Fruit fly (Drosophila melanogaster) whole organism, embryonic: Measurements from ENCODE around the gene CG9776.
A peak's percentile ranks its signal among the peaks of the same experiment; 100 is the strongest.

ENCODE experiments used
- Adf1 ChIP-seq: fragments of 200-800 bp; sonication (Bioruptor generic); IDR thresholded peaks from 2 replicates; pipeline ENCODE4 v1.3.6; 2022; ENCODE audit warnings: missing biosample characterization, missing genetic modification characterization
- CG1024 ChIP-seq: fragments of 200-800 bp; sonication (Bioruptor generic); IDR thresholded peaks from 2 replicates; pipeline ENCODE4 v1.3.6; 2022; ENCODE audit warnings: missing biosample characterization, missing genetic modification characterization
- CG10267 ChIP-seq: fragments of 200-800 bp; sonication (Bioruptor generic); optimal IDR thresholded peaks from 2 replicates; lab custom pipeline; 2018; ENCODE audit warnings: missing biosample characterization, mild to moderate bottlenecking, missing genetic modification characterization, moderate library complexity
- CG10321 ChIP-seq: fragments of 200-800 bp; sonication (Bioruptor generic); IDR thresholded peaks from 2 replicates; pipeline ENCODE4 v1.3.6; 2022; ENCODE audit warnings: missing biosample characterization, missing genetic modification characterization
- CG10431 ChIP-seq: fragments of 200-800 bp; sonication (Bioruptor generic); optimal IDR thresholded peaks from 3 replicates; lab custom pipeline; 2018; ENCODE audit warnings: missing biosample characterization, mild to moderate bottlenecking, missing genetic modification characterization
- CG10543 ChIP-seq: fragments of 200-800 bp; sonication (Bioruptor generic); optimal IDR thresholded peaks from 3 replicates; lab custom pipeline; 2017; ENCODE audit warnings: missing biosample characterization, mild to moderate bottlenecking, missing genetic modification characterization, moderate library complexity
- CG13894 ChIP-seq: fragments of 200-800 bp; sonication (Bioruptor generic); optimal IDR thresholded peaks from 3 replicates; lab custom pipeline; 2018; ENCODE audit warnings: missing biosample characterization, mild to moderate bottlenecking, missing genetic modification characterization, moderate library complexity
- CG14965 ChIP-seq: fragments of 200-800 bp; sonication (Bioruptor generic); optimal IDR thresholded peaks from 2 replicates; lab custom pipeline; 2016; ENCODE audit warnings: missing biosample characterization, missing genetic modification characterization, borderline replicate concordance
- CG15479 ChIP-seq: fragments of 200-800 bp; sonication (Bioruptor generic); optimal IDR thresholded peaks from 3 replicates; lab custom pipeline; 2019; ENCODE audit warnings: missing biosample characterization, mild to moderate bottlenecking, missing genetic modification characterization, moderate library complexity
- CG17361 ChIP-seq: fragments of 200-800 bp; sonication (Bioruptor generic); IDR thresholded peaks from 3 replicates; pipeline ENCODE4 v1.3.6; 2022; ENCODE audit warnings: missing biosample characterization, missing genetic modification characterization
- CG1832 ChIP-seq: fragments of 200-800 bp; sonication (Bioruptor generic); optimal IDR thresholded peaks from 2 replicates; lab custom pipeline; 2017; ENCODE audit warnings: missing biosample characterization, mild to moderate bottlenecking, missing genetic modification characterization, inconsistent platforms
- CG2202 ChIP-seq: fragments of 200-800 bp; sonication (Bioruptor generic); optimal IDR thresholded peaks from 2 replicates; lab custom pipeline; 2018; ENCODE audit warnings: missing biosample characterization, mild to moderate bottlenecking, missing genetic modification characterization
- CG3163 ChIP-seq: fragments of 200-800 bp; sonication (Bioruptor generic); optimal IDR thresholded peaks from 3 replicates; lab custom pipeline; 2016; ENCODE audit warnings: missing biosample characterization, missing genetic modification characterization
- CG34376 ChIP-seq: fragments of 200-800 bp; sonication (Bioruptor generic); optimal IDR thresholded peaks from 2 replicates; lab custom pipeline; 2018; ENCODE audit warnings: missing biosample characterization, mild to moderate bottlenecking, missing genetic modification characterization
- CG5245 ChIP-seq: fragments of 200-800 bp; sonication (Bioruptor generic); optimal IDR thresholded peaks from 3 replicates; lab custom pipeline; 2016; ENCODE audit warnings: missing biosample characterization, missing genetic modification characterization
- CG9437 ChIP-seq: fragments of 200-800 bp; sonication (Bioruptor generic); optimal IDR thresholded peaks from 2 replicates; lab custom pipeline; 2018; ENCODE audit warnings: missing biosample characterization, mild to moderate bottlenecking, missing genetic modification characterization
- CHES-1-like ChIP-seq: fragments of 200-800 bp; sonication (Bioruptor generic); optimal IDR thresholded peaks from 2 replicates; lab custom pipeline; 2016; ENCODE audit warnings: missing biosample characterization, missing genetic modification characterization
- Deaf1 ChIP-seq: fragments of 200-800 bp; optimal IDR thresholded peaks from 3 replicates; lab custom pipeline; 2019; ENCODE audit warnings: missing biosample characterization, mild to moderate bottlenecking, missing genetic modification characterization, moderate library complexity
- Dip2 ChIP-seq: fragments of 200-800 bp; sonication (Bioruptor generic); IDR thresholded peaks from 2 replicates; pipeline ENCODE4 v1.3.6; 2022; ENCODE audit warnings: missing biosample characterization, missing genetic modification characterization
- Dip3 ChIP-seq: fragments of 200-800 bp; sonication (Bioruptor generic); optimal IDR thresholded peaks from 3 replicates; lab custom pipeline; 2016; ENCODE audit warnings: missing biosample characterization, missing genetic modification characterization
- Ets65A ChIP-seq: fragments of 200-800 bp; sonication (Bioruptor generic); peaks from one replicate; lab custom pipeline; 2016; ENCODE audit warnings: missing biosample characterization, missing genetic modification characterization
- Hand ChIP-seq: fragments of 200-800 bp; sonication (Bioruptor generic); optimal IDR thresholded peaks from 2 replicates; lab custom pipeline; 2017; ENCODE audit warnings: mild to moderate bottlenecking, missing biosample characterization, missing genetic modification reagents, missing genetic modification characterization
- HmgD ChIP-seq: fragments of 200-800 bp; sonication (Bioruptor generic); optimal IDR thresholded peaks from 3 replicates; lab custom pipeline; 2016; ENCODE audit warnings: missing biosample characterization, missing genetic modification characterization
- Hr78 ChIP-seq, 2 experiments: fragments of 200-800 bp in 1 of 2; fragments of >200 bp in 1 of 2; sonication (Bioruptor generic) in 1 of 2; optimal IDR thresholded peaks; 2 replicates each; lab custom pipeline; 2017 to 2019; ENCODE audit warnings: missing biosample characterization in 2 of 2, missing genetic modification characterization in 2 of 2, mild to moderate bottlenecking in 1 of 2, moderate library complexity in 1 of 2
- Lpt ChIP-seq: fragments of >200 bp; optimal IDR thresholded peaks from 2 replicates; lab custom pipeline; 2018; ENCODE audit warnings: missing biosample characterization, missing genetic modification characterization
- MBD-R2 ChIP-seq: fragments of 200-800 bp; sonication (Bioruptor generic); IDR thresholded peaks from 2 replicates; pipeline ENCODE4 v1.3.6; 2022; ENCODE audit warnings: missing biosample characterization, missing genetic modification characterization
- Neu2 ChIP-seq: fragments of 200-800 bp; sonication (Bioruptor generic); optimal IDR thresholded peaks from 3 replicates; lab custom pipeline; 2016; ENCODE audit warnings: missing biosample characterization, missing genetic modification characterization, borderline replicate concordance
- Nf-YC ChIP-seq: fragments of 200-800 bp; optimal IDR thresholded peaks from 3 replicates; lab custom pipeline; 2019; ENCODE audit warnings: missing biosample characterization, mild to moderate bottlenecking, missing genetic modification characterization, moderate library complexity
- Oli ChIP-seq: fragments of 200-800 bp; sonication (Bioruptor generic); optimal IDR thresholded peaks from 2 replicates; lab custom pipeline; 2018; ENCODE audit warnings: missing biosample characterization, mild to moderate bottlenecking, missing genetic modification characterization, moderate library complexity
- Opbp ChIP-seq: fragments of 200-800 bp; sonication (Bioruptor generic); IDR thresholded peaks from 3 replicates; pipeline ENCODE4 v1.3.6; 2022; ENCODE audit warnings: missing biosample characterization, missing genetic modification characterization; ENCODE audit not compliant: partially characterized antibody
- Pdp1 ChIP-seq, 2 experiments: fragments of 200-800 bp; sonication (Bioruptor generic); optimal IDR thresholded peaks; 3 replicates each; lab custom pipeline; 2016; ENCODE audit warnings: missing biosample characterization in 2 of 2, missing genetic modification characterization in 2 of 2, mild to moderate bottlenecking in 1 of 2, moderate library complexity in 1 of 2
- Poxn ChIP-seq: fragments of 200-800 bp; sonication (Bioruptor generic); IDR thresholded peaks from 2 replicates; pipeline ENCODE4 v1.3.6; 2022; ENCODE audit warnings: missing biosample characterization, missing genetic modification characterization
- Side ChIP-seq: fragments of 200-800 bp; sonication (Bioruptor generic); optimal IDR thresholded peaks from 2 replicates; lab custom pipeline; 2016; ENCODE audit warnings: missing biosample characterization, missing genetic modification characterization
- Trl ChIP-seq, 3 experiments: fragments of >200 bp in 2 of 3; fragments of 200-800 bp in 1 of 3; sonication (Bioruptor generic) in 1 of 3; optimal IDR thresholded peaks; 2 replicates in 1 of 3; 3 replicates in 2 of 3; lab custom pipeline; 2016 to 2017; ENCODE audit warnings: missing biosample characterization in 1 of 3, missing genetic modification characterization in 1 of 3
- abd-A ChIP-seq: fragments of 200-800 bp; sonication (Bioruptor generic); optimal IDR thresholded peaks from 3 replicates; lab custom pipeline; 2019; ENCODE audit warnings: missing biosample characterization, mild to moderate bottlenecking, missing genetic modification characterization, moderate library complexity
- bsh ChIP-seq, 2 experiments: fragments of 200-800 bp; sonication (Bioruptor generic); optimal IDR thresholded peaks; 2 replicates each; lab custom pipeline; 2017 to 2018; ENCODE audit warnings: mild to moderate bottlenecking in 2 of 2, missing biosample characterization in 2 of 2, missing genetic modification characterization in 2 of 2, moderate library complexity in 1 of 2
- dm ChIP-seq: fragments of 200-800 bp; sonication (Bioruptor generic); optimal IDR thresholded peaks from 3 replicates; lab custom pipeline; 2016; ENCODE audit warnings: missing biosample characterization, missing genetic modification characterization
- dpn ChIP-seq, 2 experiments: fragments of 200-800 bp; sonication (Bioruptor generic); optimal IDR thresholded peaks; 3 replicates each; lab custom pipeline; 2016; ENCODE audit warnings: missing biosample characterization in 2 of 2, missing genetic modification characterization in 2 of 2
- exex ChIP-seq: fragments of 200-800 bp; sonication (Bioruptor generic); optimal IDR thresholded peaks from 4 replicates; lab custom pipeline; 2018; ENCODE audit warnings: missing biosample characterization, mild to moderate bottlenecking, missing genetic modification characterization, moderate library complexity
- jigr1 ChIP-seq: fragments of 200-800 bp; sonication (Bioruptor generic); IDR thresholded peaks from 3 replicates; pipeline ENCODE4 v1.3.6; 2022; ENCODE audit warnings: missing biosample characterization, missing genetic modification characterization
- jumu ChIP-seq: fragments of 200-800 bp; sonication (Bioruptor generic); optimal IDR thresholded peaks from 3 replicates; lab custom pipeline; 2016; ENCODE audit warnings: missing biosample characterization, missing genetic modification characterization
- nau ChIP-seq: fragments of 200-800 bp; sonication (Bioruptor generic); optimal IDR thresholded peaks from 3 replicates; lab custom pipeline; 2017; ENCODE audit warnings: missing biosample characterization, mild to moderate bottlenecking, missing genetic modification characterization, missing genetic modification reagents
- onecut ChIP-seq: fragments of 200-800 bp; sonication (Bioruptor generic); IDR thresholded peaks from 2 replicates; pipeline ENCODE4 v1.3.6; 2022; ENCODE audit warnings: missing biosample characterization, missing genetic modification characterization
- pfk ChIP-seq: fragments of 200-800 bp; sonication (Bioruptor generic); optimal IDR thresholded peaks from 2 replicates; lab custom pipeline; 2018; ENCODE audit warnings: missing biosample characterization, mild to moderate bottlenecking, missing genetic modification characterization, moderate library complexity
- pzg ChIP-seq: fragments of 200-800 bp; sonication (Bioruptor generic); optimal IDR thresholded peaks from 3 replicates; lab custom pipeline; 2018; ENCODE audit warnings: missing biosample characterization, mild to moderate bottlenecking, missing genetic modification characterization, moderate library complexity
- sisA ChIP-seq: fragments of 200-800 bp; sonication (Bioruptor generic); IDR thresholded peaks from 2 replicates; pipeline ENCODE4 v1.3.6; 2022; ENCODE audit warnings: missing biosample characterization, missing genetic modification characterization
- sug ChIP-seq: fragments of 200-800 bp; optimal IDR thresholded peaks from 2 replicates; lab custom pipeline; 2019; ENCODE audit warnings: missing biosample characterization, mild to moderate bottlenecking, missing genetic modification characterization, moderate library complexity
- tgo ChIP-seq: fragments of 200-800 bp; sonication (Bioruptor generic); IDR thresholded peaks from 3 replicates; pipeline ENCODE4 v1.3.6; 2022; ENCODE audit warnings: missing biosample characterization, missing genetic modification characterization

Gene CG9776

DNA sequence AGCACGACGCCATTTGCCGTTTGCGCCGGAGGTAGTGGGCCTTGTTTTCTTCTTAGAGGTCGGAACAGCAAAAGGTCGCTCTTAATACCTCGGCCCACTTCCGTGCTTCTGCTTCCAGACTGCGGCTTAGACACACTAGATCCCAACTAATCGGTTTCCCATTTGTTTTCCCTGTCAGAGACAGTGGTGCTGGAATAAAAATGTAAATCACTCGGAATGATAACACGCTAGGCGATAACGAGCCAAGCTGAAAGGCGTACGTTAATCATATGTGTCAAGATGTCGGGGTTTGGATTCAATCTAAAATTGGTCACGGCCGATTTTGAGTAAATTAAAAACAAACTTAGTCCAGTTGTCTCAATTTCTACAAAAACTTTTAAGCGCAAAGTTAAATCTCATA lies 39.2 kb downstream of the CG9776 start, which contains the start of gene Nepl11:
Nepl11 (minus strand) TSS at position 152 of the 400 bp plus-strand sequence.
- peak; percentile 70 for TF ChIP-seq CG34376 (GFP tag; lab: Kevin White, UChicago)
- TF ChIP-seq CG14965 (GFP tag; lab: Kevin White, UChicago): no peak
- TF ChIP-seq jumu (GFP tag; lab: Kevin White, UChicago): no peak
- TF ChIP-seq sisA (GFP tag; lab: Robert Waterston, UW): no peak
- no peak for TF ChIP-seq CG2202 (tag; lab: Kevin White, UChicago)
- TF ChIP-seq MBD-R2: no peak
- peak; percentile 57 for TF ChIP-seq sug (tag; lab: Kevin White, UChicago)
- no peak for TF ChIP-seq Neu2
- no peak for TF ChIP-seq Pdp1 (GFP tag; optimal IDR thresholded peaks at IDR 0.05; lab: Kevin White, UChicago)

DNA sequence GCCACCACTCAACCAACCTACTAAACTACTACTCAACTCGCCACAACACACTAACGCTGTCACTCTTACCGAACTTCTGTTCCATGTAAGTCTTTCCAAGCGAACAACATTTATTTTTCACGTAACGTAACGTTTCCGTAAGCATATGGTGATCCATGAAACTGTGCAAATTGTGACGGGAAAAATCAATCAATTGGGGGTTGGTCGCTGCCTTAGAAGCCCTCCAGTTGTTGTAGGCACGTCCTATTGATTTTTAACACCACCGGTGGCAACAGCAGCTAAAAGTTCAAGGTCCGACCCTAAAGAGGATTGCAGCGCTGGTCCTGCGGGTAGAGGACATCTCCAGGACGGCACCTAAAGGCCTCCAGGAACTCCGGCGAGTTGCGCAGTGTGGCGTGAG lies 41.7 kb downstream of the CG9776 start:
- TF ChIP-seq Hand (GFP tag; lab: Kevin White, UChicago) (no peak), CG1024 (no peak), CHES-1-like (GFP tag; lab: Kevin White, UChicago) (no peak), Opbp (GFP tag; lab: Robert Waterston, UW) (no peak), Dip3 (GFP tag; lab: Kevin White, UChicago) (no peak), onecut (peak; percentile 94), Ets65A (GFP tag; lab: Kevin White, UChicago) (peak; percentile 71), CG9437 (GFP tag; lab: Kevin White, UChicago) (peak; percentile 58), dpn (GFP tag; optimal IDR thresholded peaks at IDR 0.05; lab: Kevin White, UChicago) (no peak), pfk (no peak), dm (no peak), CG10321 (no peak), CG10431 (GFP tag; lab: Kevin White, UChicago) (peak; percentile 43), Side (GFP tag; lab: Kevin White, UChicago) (no peak), tgo (GFP tag; lab: Robert Waterston, UW) (no peak), CG15479 (GFP tag; lab: Kevin White, UChicago) (no peak), CG5245 (GFP tag; lab: Kevin White, UChicago) (no peak), jigr1 (GFP tag; lab: Robert Waterston, UW) (no peak), pzg (GFP tag; lab: Kevin White, UChicago) (no peak), CG10267 (tag; lab: Kevin White, UChicago) (no peak), Hr78 (GFP tag; optimal IDR thresholded peaks at IDR 0.05; lab: Kevin White, UChicago) (no peak), CG17361 (GFP tag; lab: Robert Waterston, UW) (no peak)

DNA sequence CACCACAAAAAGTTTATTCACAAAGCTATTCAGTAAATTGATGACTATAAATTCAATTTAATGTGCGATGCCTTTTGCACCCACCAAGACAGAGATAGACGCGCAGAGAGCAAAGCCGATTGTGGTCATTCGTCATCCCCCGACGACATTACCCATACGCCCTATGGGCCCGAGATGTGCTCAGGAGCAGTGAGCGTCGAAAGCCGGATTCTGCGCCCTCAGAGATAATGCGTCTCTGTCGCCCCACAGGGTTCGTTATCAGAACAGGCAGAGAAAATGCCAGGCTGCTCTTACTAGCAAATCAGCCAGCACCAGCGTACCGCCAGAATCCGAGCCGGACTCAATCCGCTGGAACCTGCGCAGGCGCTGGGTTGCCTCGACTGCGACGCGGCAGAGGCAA lies 42.6 kb downstream of the CG9776 start:
- peak; percentile 19 for TF ChIP-seq CG1832 (GFP tag; lab: Kevin White, UChicago)
- TF ChIP-seq bsh (GFP tag; optimal IDR thresholded peaks at IDR 0.05; lab: Kevin White, UChicago): no peak
- TF ChIP-seq Adf1: peak; percentile 85
- no peak for TF ChIP-seq CG3163
- no peak for TF ChIP-seq Poxn
- no peak for TF ChIP-seq exex (tag; lab: Kevin White, UChicago)
- peak; percentile 69 for TF ChIP-seq sug (tag; lab: Kevin White, UChicago)
- peak; percentile 9 for TF ChIP-seq CG34376 (GFP tag; lab: Kevin White, UChicago)
- TF ChIP-seq Deaf1 (tag; lab: Kevin White, UChicago): peak; percentile 82
- no peak for TF ChIP-seq Oli (tag; lab: Kevin White, UChicago)
- TF ChIP-seq HmgD (GFP tag; lab: Kevin White, UChicago): no peak
- no peak for TF ChIP-seq Lpt (GFP tag; lab: Kevin White, UChicago)
- peak; percentile 13 for TF ChIP-seq CG13894 (tag; lab: Kevin White, UChicago)
- no peak for TF ChIP-seq Dip2 (GFP tag; lab: Robert Waterston, UW)
- TF ChIP-seq CG10543 (GFP tag; lab: Kevin White, UChicago): peak; percentile 53
- peak; percentile 1 for TF ChIP-seq pzg (GFP tag; lab: Kevin White, UChicago)
- TF ChIP-seq nau (GFP tag; lab: Kevin White, UChicago): no peak
- peak; percentile 36 for TF ChIP-seq Nf-YC
- peak; percentile 4 to 13 for TF ChIP-seq Trl (optimal IDR thresholded peaks at IDR 0.05; lab: Kevin White, UChicago)
- TF ChIP-seq Trl (GFP tag; optimal IDR thresholded peaks at IDR 0.05; lab: Kevin White, UChicago): no peak
- peak; percentile 74 for TF ChIP-seq abd-A (tag; lab: Kevin White, UChicago)
